Fruit fly (Drosophila melanogaster) Kc167 (cell line): ENCODE measurements around the gene CG4009.

Source experiments
- Myc ChIP-seq: fragments of >200 bp; optimal IDR thresholded peaks from 2 replicates; lab custom pipeline; 2017; ENCODE audit warnings: missing external identifiers
- Sin3A ChIP-seq: fragments of >200 bp; optimal IDR thresholded peaks from 2 replicates; lab custom pipeline; 2018; ENCODE audit warnings: missing external identifiers
- h ChIP-seq: fragments of >200 bp; optimal IDR thresholded peaks from 3 replicates; lab custom pipeline; 2018; ENCODE audit warnings: missing external identifiers
- insv ChIP-seq: fragments of >200 bp; optimal IDR thresholded peaks from 3 replicates; lab custom pipeline; 2018; ENCODE audit warnings: missing external identifiers
- psq ChIP-seq: fragments of >200 bp; optimal IDR thresholded peaks from 2 replicates; lab custom pipeline; 2017; ENCODE audit warnings: missing external identifiers
- ttk ChIP-seq: sonication (Bioruptor generic); optimal IDR thresholded peaks from 2 replicates; lab custom pipeline; 2017; ENCODE audit warnings: missing external identifiers

Gene CG4009

DNA sequence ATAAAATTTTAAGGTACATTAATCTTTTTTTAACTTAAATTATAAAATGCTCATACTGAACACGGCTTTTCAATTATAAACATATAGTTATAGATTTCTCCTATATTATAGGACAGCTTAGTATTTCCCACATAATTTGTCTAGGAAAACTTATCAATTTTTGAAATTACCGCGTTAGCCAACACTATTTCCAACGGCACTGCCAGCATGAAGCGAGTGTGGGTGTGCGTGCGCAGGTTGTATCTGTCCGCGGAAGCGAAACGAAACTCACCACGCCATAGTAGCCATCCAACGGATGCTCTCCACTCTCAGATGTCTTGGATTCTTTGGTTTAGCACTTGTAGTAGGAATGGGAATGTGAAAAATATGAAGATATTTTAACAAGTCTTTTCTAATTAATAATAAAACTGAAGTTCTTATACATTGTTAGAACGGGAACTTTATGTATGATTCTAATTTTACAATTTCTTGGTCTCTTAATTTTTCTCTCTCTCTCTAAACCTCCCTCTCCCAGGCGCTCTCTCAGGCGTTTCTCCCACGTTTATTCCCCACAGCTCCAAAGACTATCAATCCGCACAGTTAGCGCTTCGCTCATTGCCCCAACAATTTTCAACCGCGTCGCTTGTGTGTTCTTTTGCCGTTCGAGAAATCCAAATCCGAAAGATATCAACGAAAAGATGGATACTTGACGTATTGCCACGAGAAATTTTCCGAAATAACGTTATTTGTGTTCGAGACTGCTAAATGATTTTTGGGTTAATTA, 17.8 kb upstream of the CG4009 start, which contains the start of gene Dad:
Gene Dad, plus strand, starts transcription at position 593 of the 763 bp plus-strand sequence.
- TF ChIP-seq Sin3A (lab: Kevin White, UChicago) (no peak), ttk (lab: Kevin White, UChicago) (no peak), Myc (lab: Kevin White, UChicago) (no peak), h (lab: Kevin White, UChicago) (no peak), psq (lab: Kevin White, UChicago) (no peak), insv (lab: Kevin White, UChicago) (no peak)

- TF ChIP-seq ttk (lab: Kevin White, UChicago) (no peak), Myc (lab: Kevin White, UChicago) (no peak)
These were observed 16.8 kb upstream of the CG4009 start for dm6 chr3R:17052465-17053149.

- TF ChIP-seq psq (lab: Kevin White, UChicago) (no peak), ttk (lab: Kevin White, UChicago) (no peak), Sin3A (lab: Kevin White, UChicago) (no peak), Myc (lab: Kevin White, UChicago) (no peak), insv (lab: Kevin White, UChicago) (no peak), h (lab: Kevin White, UChicago) (no peak)
These were observed 13.0 kb upstream of the CG4009 start for dm6 chr3R:17048867-17049266.

DNA sequence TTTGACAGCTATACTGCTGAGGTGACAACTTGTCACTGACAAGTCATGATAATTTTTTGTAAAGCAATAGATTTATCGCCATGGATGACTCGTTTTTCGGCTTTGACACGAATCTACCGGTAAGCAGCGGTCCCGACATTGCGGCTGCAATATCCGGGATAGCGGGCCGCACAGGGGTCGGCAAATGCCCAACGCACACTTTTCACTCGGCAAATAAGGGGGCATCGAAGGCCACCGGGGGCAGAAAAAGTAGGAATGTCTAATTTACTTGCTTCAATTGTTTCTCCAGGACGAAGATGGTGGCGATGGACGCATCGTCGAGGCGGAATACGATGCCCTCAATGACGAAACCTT, 7.7 kb upstream of the CG4009 start:
- no peak for TF ChIP-seq insv (lab: Kevin White, UChicago)
- TF ChIP-seq ttk (lab: Kevin White, UChicago): no peak
- no peak for TF ChIP-seq Sin3A (lab: Kevin White, UChicago)
- TF ChIP-seq h (lab: Kevin White, UChicago): no peak
- TF ChIP-seq psq (lab: Kevin White, UChicago): no peak
- no peak for TF ChIP-seq Myc (lab: Kevin White, UChicago)

dm6 chr3R:17042838-17043569, 7.2 kb upstream of the CG4009 start, which contains the start of the genes bdwf and Patr-1:
Gene bdwf (minus strand): TSS chr3R:17043136.
Gene Patr-1 (plus strand): TSS chr3R:17043564.
- TF ChIP-seq psq (lab: Kevin White, UChicago): no peak
- TF ChIP-seq h (lab: Kevin White, UChicago): no peak
- TF ChIP-seq ttk (lab: Kevin White, UChicago): no peak
- no peak for TF ChIP-seq Sin3A (lab: Kevin White, UChicago)
- no peak for TF ChIP-seq Myc (lab: Kevin White, UChicago)
- TF ChIP-seq insv (lab: Kevin White, UChicago): no peak

DNA sequence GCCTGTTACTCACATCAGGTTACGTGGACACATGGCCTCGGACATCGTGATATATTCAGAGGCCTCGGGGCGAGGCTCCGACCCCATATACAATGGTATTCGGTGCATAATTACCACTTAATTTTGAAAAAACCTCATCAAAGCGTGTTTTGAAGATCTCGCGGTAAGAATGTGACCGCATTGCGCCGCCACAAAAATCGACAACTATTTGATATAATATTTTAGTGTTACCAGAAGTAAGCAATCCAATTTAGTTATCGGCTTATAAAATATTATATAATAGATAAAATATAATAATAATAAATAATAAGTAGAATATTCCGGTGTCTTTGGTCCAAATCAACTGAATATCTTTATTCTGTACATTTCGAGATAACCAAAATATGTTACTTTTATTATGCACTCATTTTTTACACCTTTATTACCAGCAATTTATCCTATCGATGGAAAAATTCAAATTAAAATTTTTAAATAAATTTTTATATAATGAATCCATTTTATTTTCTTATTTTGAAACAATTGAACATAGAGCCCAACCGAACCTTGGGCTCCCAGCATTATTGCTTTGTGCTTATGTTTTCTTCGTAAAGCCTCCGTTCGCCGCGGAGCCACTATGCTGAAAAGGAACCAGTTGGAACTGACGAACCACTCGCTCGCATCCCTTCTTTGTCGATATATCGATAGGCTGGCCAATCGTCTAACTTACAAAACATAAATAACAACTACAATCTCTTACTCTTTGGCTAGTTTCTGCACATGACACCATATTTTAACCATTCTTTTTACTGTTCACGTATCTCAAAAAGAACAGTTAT, 4.4 kb upstream of the CG4009 start, which contains the start of the genes CG18213 and Trm7-32:
Gene CG18213, minus strand, starts transcription at position 211 of the 815 bp plus-strand sequence.
Gene Trm7-32, plus strand, starts transcription at position 690 of the 815 bp plus-strand sequence.
- TF ChIP-seq ttk (lab: Kevin White, UChicago) (no peak), h (lab: Kevin White, UChicago) (no peak), Sin3A (lab: Kevin White, UChicago) (no peak), insv (lab: Kevin White, UChicago) (no peak), Myc (lab: Kevin White, UChicago) (no peak), psq (lab: Kevin White, UChicago) (no peak)

DNA sequence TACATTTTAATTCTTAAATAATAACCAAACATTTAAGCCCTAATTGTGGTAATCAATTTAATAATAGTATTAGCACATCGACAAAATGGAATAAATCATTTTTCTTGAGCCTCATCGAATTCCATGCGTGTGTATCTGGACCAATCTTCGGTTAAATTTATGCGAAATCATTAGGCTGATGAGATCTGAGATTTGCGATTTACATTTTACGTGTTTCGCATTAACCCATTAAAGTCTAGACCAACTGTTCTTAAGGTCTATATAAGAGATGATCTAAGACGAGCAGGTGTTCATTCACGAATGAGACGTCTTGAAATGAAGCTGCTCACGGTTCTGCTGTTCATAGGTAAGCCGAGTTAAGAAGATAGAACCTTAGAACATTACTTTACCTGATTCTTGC, 4.3 kb downstream of the CG4009 start, which contains the start of gene CG31268:
Gene CG31268, plus strand, starts transcription at position 301 of the 400 bp plus-strand sequence.
- TF ChIP-seq Sin3A (lab: Kevin White, UChicago): no peak
- TF ChIP-seq Myc (lab: Kevin White, UChicago): no peak
- TF ChIP-seq h (lab: Kevin White, UChicago): no peak
- no peak for TF ChIP-seq psq (lab: Kevin White, UChicago)
- TF ChIP-seq ttk (lab: Kevin White, UChicago): no peak
- TF ChIP-seq insv (lab: Kevin White, UChicago): no peak

DNA sequence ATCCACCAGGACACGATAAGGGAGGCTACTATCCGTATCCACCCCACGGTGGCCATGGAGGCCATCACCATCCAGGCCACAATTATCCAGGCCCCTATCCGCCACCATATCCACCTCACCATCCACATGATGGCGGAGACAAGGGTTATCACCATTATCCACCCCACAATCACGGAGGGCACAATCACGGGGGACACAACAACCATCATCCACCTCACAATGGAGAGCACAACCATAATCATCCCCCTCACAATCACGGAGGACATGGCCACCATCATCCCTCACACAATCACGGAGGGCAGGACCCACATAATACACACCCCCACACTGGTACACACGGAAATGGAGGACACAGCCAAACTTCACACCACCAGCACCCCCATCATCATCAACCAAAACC, 6.0 kb downstream of the CG4009 start:
- no peak for TF ChIP-seq ttk (lab: Kevin White, UChicago)
- TF ChIP-seq psq (lab: Kevin White, UChicago): no peak
- no peak for TF ChIP-seq h (lab: Kevin White, UChicago)
- no peak for TF ChIP-seq Sin3A (lab: Kevin White, UChicago)
- no peak for TF ChIP-seq Myc (lab: Kevin White, UChicago)
- TF ChIP-seq insv (lab: Kevin White, UChicago): no peak

- no peak for TF ChIP-seq ttk (lab: Kevin White, UChicago)
- TF ChIP-seq Myc (lab: Kevin White, UChicago): no peak
- TF ChIP-seq insv (lab: Kevin White, UChicago): no peak
- no peak for TF ChIP-seq Sin3A (lab: Kevin White, UChicago)
- no peak for TF ChIP-seq psq (lab: Kevin White, UChicago)
- no peak for TF ChIP-seq h (lab: Kevin White, UChicago)
These were observed 7.5 kb downstream of the CG4009 start, which contains the start of gene CG5225 for dm6 chr3R:17028393-17028792. Gene CG5225 (plus strand): TSS chr3R:17028693.

dm6 chr3R:17020956-17021355, 14.9 kb downstream of the CG4009 start, which contains the start of gene Adsl:
Gene Adsl (minus strand): TSS chr3R:17021120.
- TF ChIP-seq Myc (lab: Kevin White, UChicago) (no peak), Sin3A (lab: Kevin White, UChicago) (no peak), ttk (lab: Kevin White, UChicago) (no peak), h (lab: Kevin White, UChicago) (no peak), psq (lab: Kevin White, UChicago) (no peak), insv (lab: Kevin White, UChicago) (no peak)
